Fruit fly (Drosophila melanogaster) whole organism, adult: ENCODE results near the gene Sox100B.
A peak's percentile ranks its signal among the peaks of the same experiment; 100 is the strongest.

Source experiments
- CG11617 ChIP-seq: fragments of 200-800 bp; sonication (Bioruptor generic); optimal IDR thresholded peaks from 2 replicates; lab custom pipeline; 2017; ENCODE audit warnings: mild to moderate bottlenecking, missing biosample characterization, missing genetic modification reagents, missing genetic modification characterization
- CG12768 ChIP-seq: fragments of 200-800 bp; sonication (Bioruptor generic); optimal IDR thresholded peaks from 2 replicates; lab custom pipeline; 2017; ENCODE audit warnings: missing biosample characterization, missing genetic modification characterization, mild to moderate bottlenecking, moderate library complexity, missing genetic modification reagents
- CG14711 ChIP-seq: fragments of 200-800 bp; sonication (Bioruptor generic); optimal IDR thresholded peaks from 2 replicates; lab custom pipeline; 2018; ENCODE audit warnings: missing biosample characterization, mild to moderate bottlenecking, missing genetic modification characterization, moderate library complexity
- CG1620 ChIP-seq: fragments of 200-800 bp; sonication (Bioruptor generic); optimal IDR thresholded peaks from 2 replicates; lab custom pipeline; 2016; ENCODE audit warnings: missing biosample characterization, missing genetic modification characterization
- CG33017 ChIP-seq: fragments of 200-800 bp; sonication (Bioruptor generic); optimal IDR thresholded peaks from 2 replicates; lab custom pipeline; 2018; ENCODE audit warnings: missing biosample characterization, mild to moderate bottlenecking, missing genetic modification characterization, moderate library complexity
- CG5204 ChIP-seq: fragments of 200-800 bp; sonication (Bioruptor generic); optimal IDR thresholded peaks from 2 replicates; lab custom pipeline; 2016; ENCODE audit warnings: missing biosample characterization, missing genetic modification characterization
- CG7045 ChIP-seq: fragments of 200-800 bp; sonication (Bioruptor generic); optimal IDR thresholded peaks from 2 replicates; lab custom pipeline; 2017; ENCODE audit warnings: missing biosample characterization, mild to moderate bottlenecking, missing genetic modification characterization
- CG7101 ChIP-seq: fragments of 200-800 bp; sonication (Bioruptor generic); optimal IDR thresholded peaks from 2 replicates; lab custom pipeline; 2018; ENCODE audit warnings: missing biosample characterization, mild to moderate bottlenecking, missing genetic modification characterization, moderate library complexity
- Clk ChIP-seq: fragments of 200-800 bp; sonication (Bioruptor generic); optimal IDR thresholded peaks from 2 replicates; lab custom pipeline; 2017; ENCODE audit warnings: missing biosample characterization, missing genetic modification characterization
- Crg-1 ChIP-seq: fragments of 200-800 bp; sonication (Bioruptor generic); optimal IDR thresholded peaks from 2 replicates; lab custom pipeline; 2016; ENCODE audit warnings: missing biosample characterization, missing genetic modification characterization
- Hr96 ChIP-seq: fragments of 200-800 bp; sonication (Bioruptor generic); optimal IDR thresholded peaks from 2 replicates; lab custom pipeline; 2016; ENCODE audit warnings: missing biosample characterization, missing genetic modification characterization
- Mnt ChIP-seq: fragments of 200-800 bp; sonication (Bioruptor generic); optimal IDR thresholded peaks from 2 replicates; lab custom pipeline; 2016; ENCODE audit warnings: missing biosample characterization, mild to moderate bottlenecking, missing genetic modification characterization
- bab1 ChIP-seq: fragments of 200-800 bp; sonication (Bioruptor generic); optimal IDR thresholded peaks from 3 replicates; lab custom pipeline; 2019; ENCODE audit warnings: missing biosample characterization, mild to moderate bottlenecking, missing genetic modification characterization, moderate library complexity
- cic ChIP-seq: fragments of 200-800 bp; sonication (Bioruptor generic); optimal IDR thresholded peaks from 2 replicates; lab custom pipeline; 2017; ENCODE audit warnings: missing biosample characterization, mild to moderate bottlenecking, missing genetic modification characterization, moderate library complexity
- cnc ChIP-seq, 2 experiments: fragments of >200 bp; optimal IDR thresholded peaks; 2 replicates each; lab custom pipeline; 2017
- kay ChIP-seq: fragments of 200-800 bp; sonication (Bioruptor generic); peaks from one replicate; lab custom pipeline; 2016; ENCODE audit warnings: missing biosample characterization, missing genetic modification characterization, borderline replicate concordance
- ovo ChIP-seq: fragments of 200-800 bp; sonication (Bioruptor generic); optimal IDR thresholded peaks from 2 replicates; lab custom pipeline; 2016; ENCODE audit warnings: missing biosample characterization, missing genetic modification characterization
- pad ChIP-seq: fragments of 200-800 bp; sonication (Bioruptor generic); optimal IDR thresholded peaks from 3 replicates; lab custom pipeline; 2017; ENCODE audit warnings: missing biosample characterization, missing genetic modification characterization, mild to moderate bottlenecking, moderate library complexity, missing genetic modification reagents
- tj ChIP-seq: fragments of 200-800 bp; sonication (Bioruptor generic); optimal IDR thresholded peaks from 3 replicates; lab custom pipeline; 2017; ENCODE audit warnings: missing biosample characterization, mild to moderate bottlenecking, missing genetic modification characterization, moderate library complexity
- toe ChIP-seq: fragments of 200-800 bp; sonication (Bioruptor generic); optimal IDR thresholded peaks from 2 replicates; lab custom pipeline; 2016; ENCODE audit warnings: missing biosample characterization, missing genetic modification characterization

The Sox100B gene

dm6 chr3R:31119854-31120423, 54.9 kb downstream of the Sox100B start:
- no peak for TF ChIP-seq CG14711
- peak; percentile 31 for TF ChIP-seq kay (GFP tag; lab: Kevin White, UChicago)

- no peak for TF ChIP-seq bab1
- TF ChIP-seq ovo (GFP tag; lab: Kevin White, UChicago), result no peak
- TF ChIP-seq kay (GFP tag; lab: Kevin White, UChicago), result no peak
- TF ChIP-seq CG33017 (tag; lab: Kevin White, UChicago), result no peak
- TF ChIP-seq tj (GFP tag; lab: Kevin White, UChicago), result no peak
- TF ChIP-seq CG11617 (GFP tag; lab: Kevin White, UChicago), result no peak
- TF ChIP-seq Crg-1 (GFP tag; lab: Kevin White, UChicago), result no peak
- TF ChIP-seq Mnt (GFP tag; lab: Kevin White, UChicago), result no peak
- TF ChIP-seq CG1620, result no peak
- no peak for TF ChIP-seq cnc (optimal IDR thresholded peaks at IDR 0.05; lab: Kevin White, UChicago)
- no peak for TF ChIP-seq CG12768 (GFP tag; lab: Kevin White, UChicago)
- no peak for TF ChIP-seq CG14711
- TF ChIP-seq CG7101 (tag; lab: Kevin White, UChicago), result no peak
These were observed 58.3 kb downstream of the Sox100B start, which contains the start of gene Prosalpha3T for dm6 chr3R:31123315-31123714. Gene Prosalpha3T (minus strand): TSS chr3R:31123415.

dm6 chr3R:31125746-31126199, 60.7 kb downstream of the Sox100B start, which contains the start of gene CG15554:
Gene CG15554 (plus strand): TSS chr3R:31126149.
- TF ChIP-seq pad (no peak), Mnt (GFP tag; lab: Kevin White, UChicago) (no peak), cnc (optimal IDR thresholded peaks at IDR 0.05; lab: Kevin White, UChicago) (no peak), tj (GFP tag; lab: Kevin White, UChicago) (no peak)

DNA sequence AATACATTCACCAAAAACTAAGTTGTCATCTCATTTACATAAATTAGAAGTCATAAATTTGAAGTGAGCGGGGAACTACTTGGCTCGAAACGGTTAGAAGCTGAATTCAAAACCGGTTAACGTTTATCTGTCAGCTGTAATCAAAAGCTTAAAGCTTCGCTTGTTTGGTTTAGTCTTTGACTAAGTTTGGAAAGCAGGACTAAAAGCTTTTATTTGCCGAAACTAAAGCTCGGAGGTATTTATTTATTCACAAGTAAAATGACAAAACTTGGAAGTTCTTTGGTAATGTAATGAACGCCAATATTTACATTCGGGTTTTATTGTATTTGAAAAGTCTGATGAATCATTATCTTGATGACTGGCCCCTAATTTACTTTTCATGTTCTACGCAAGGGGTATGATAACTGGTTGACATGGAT, 62.3 kb downstream of the Sox100B start:
- no peak for TF ChIP-seq tj (GFP tag; lab: Kevin White, UChicago)
- TF ChIP-seq cic (GFP tag; lab: Kevin White, UChicago), result peak; percentile 72
- TF ChIP-seq bab1, result peak; percentile 17
- no peak for TF ChIP-seq Crg-1 (GFP tag; lab: Kevin White, UChicago)
- no peak for TF ChIP-seq Clk (GFP tag; lab: Kevin White, UChicago)
- peak; percentile 41 for TF ChIP-seq CG7101 (tag; lab: Kevin White, UChicago)
- no peak for TF ChIP-seq CG5204 (GFP tag; lab: Kevin White, UChicago)
- no peak for TF ChIP-seq cnc (optimal IDR thresholded peaks at IDR 0.05; lab: Kevin White, UChicago)
- no peak for TF ChIP-seq CG1620
- peak; percentile 94 for TF ChIP-seq kay (GFP tag; lab: Kevin White, UChicago)
- TF ChIP-seq CG7045, result no peak
- peak; percentile 17 for TF ChIP-seq CG33017 (tag; lab: Kevin White, UChicago)

- TF ChIP-seq CG33017 (tag; lab: Kevin White, UChicago) (no peak), bab1 (no peak), Crg-1 (GFP tag; lab: Kevin White, UChicago) (no peak), tj (GFP tag; lab: Kevin White, UChicago) (no peak), Hr96 (GFP tag; lab: Kevin White, UChicago) (no peak), CG11617 (GFP tag; lab: Kevin White, UChicago) (no peak), CG14711 (no peak), Clk (GFP tag; lab: Kevin White, UChicago) (no peak), toe (GFP tag; lab: Kevin White, UChicago) (no peak), CG5204 (GFP tag; lab: Kevin White, UChicago) (no peak), kay (GFP tag; lab: Kevin White, UChicago) (no peak), cic (GFP tag; lab: Kevin White, UChicago) (no peak)
These were observed 65.5 kb downstream of the Sox100B start, which contains the start of gene Ktch for dm6 chr3R:31130566-31130965. Gene Ktch (minus strand): TSS chr3R:31130666.
